Worm (Caenorhabditis elegans) whole organism, L1 larva: ENCODE results near the gene dpy-11.

Experiments
- C16A3.4 ChIP-seq: fragments of 150-350 bp; optimal IDR thresholded peaks from 2 replicates; lab custom pipeline; 2014; ENCODE audit warnings: missing biosample characterization, missing genetic modification characterization
- C34B4.2 ChIP-seq: sonication (generic microtip); optimal IDR thresholded peaks from 2 replicates; lab custom pipeline; 2017; ENCODE audit warnings: mild to moderate bottlenecking, missing genetic modification characterization, missing compliant biosample characterization
- aha-1 ChIP-seq: fragments of 150-350 bp; optimal IDR thresholded peaks from 2 replicates; lab custom pipeline; 2014; ENCODE audit warnings: missing biosample characterization, missing genetic modification characterization
- alr-1 ChIP-seq: fragments of 200-800 bp; sonication (Bioruptor generic); optimal IDR thresholded peaks from 2 replicates; lab custom pipeline; 2018; ENCODE audit warnings: borderline replicate concordance, mild to moderate bottlenecking, missing genetic modification characterization, missing compliant biosample characterization
- blmp-1 ChIP-seq: fragments of 150-350 bp; optimal IDR thresholded peaks from 2 replicates; lab custom pipeline; 2014; ENCODE audit warnings: missing biosample characterization, missing genetic modification characterization
- ceh-8 ChIP-seq: fragments of 200-800 bp; sonication (Bioruptor generic); optimal IDR thresholded peaks from 2 replicates; lab custom pipeline; 2018; ENCODE audit warnings: mild to moderate bottlenecking, missing genetic modification characterization, moderate library complexity, missing compliant biosample characterization
- ceh-82 ChIP-seq, 3 experiments: fragments of 150-350 bp in 1 of 3; sonication (generic microtip) in 2 of 3; optimal IDR thresholded peaks; 2 replicates each; lab custom pipeline; 2014 to 2017; ENCODE audit warnings: missing biosample characterization in 3 of 3, missing genetic modification characterization in 3 of 3
- ceh-88 ChIP-seq: fragments of 200-800 bp; sonication (Bioruptor generic); IDR thresholded peaks from 2 replicates; pipeline ENCODE4 v1.3.6; 2022; ENCODE audit warnings: missing genetic modification characterization, missing compliant biosample characterization
- dpl-1 ChIP-seq, 3 experiments: fragments of 150-350 bp in 2 of 3; sonication (generic microtip) in 1 of 3; optimal IDR thresholded peaks; 2 replicates each; lab custom pipeline; 2014 to 2017; ENCODE audit warnings: missing biosample characterization in 3 of 3, missing genetic modification characterization in 3 of 3, missing genetic modification reagents in 3 of 3
- dsc-1 ChIP-seq: sonication (generic microtip); optimal IDR thresholded peaks from 2 replicates; lab custom pipeline; 2016; ENCODE audit warnings: mild to moderate bottlenecking, missing genetic modification characterization, missing compliant biosample characterization
- efl-1 ChIP-seq, 4 experiments: fragments of 150-350 bp; optimal IDR thresholded peaks in 3 of 4; peaks in 1 of 4; 1 replicate in 1 of 4; 2 replicates in 3 of 4; lab custom pipeline; 2014; ENCODE audit warnings: missing biosample characterization in 2 of 4, missing genetic modification characterization in 2 of 4, missing genetic modification reagents in 2 of 4
- efl-3 ChIP-seq: fragments of 200-800 bp; sonication (Bioruptor generic); optimal IDR thresholded peaks from 2 replicates; lab custom pipeline; 2018; ENCODE audit warnings: mild to moderate bottlenecking, missing genetic modification characterization, missing compliant biosample characterization
- elt-3 ChIP-seq, 6 experiments: fragments of 150-350 bp in 1 of 6; sonication (generic microtip); optimal IDR thresholded peaks; 2 replicates each; lab custom pipeline; 2017 to 2018; ENCODE audit warnings: missing biosample characterization in 6 of 6, missing genetic modification characterization in 6 of 6, inconsistent platforms in 1 of 6
- fkh-4 ChIP-seq: sonication (generic microtip); optimal IDR thresholded peaks from 2 replicates; lab custom pipeline; 2016; ENCODE audit warnings: missing compliant biosample characterization, missing genetic modification characterization, borderline replicate concordance
- fkh-8 ChIP-seq: sonication (generic microtip); optimal IDR thresholded peaks from 2 replicates; lab custom pipeline; 2016; ENCODE audit warnings: mild to moderate bottlenecking, missing genetic modification characterization, missing compliant biosample characterization
- hlh-17 ChIP-seq: fragments of 200-800 bp; sonication (Bioruptor generic); optimal IDR thresholded peaks from 2 replicates; lab custom pipeline; 2018; ENCODE audit warnings: missing genetic modification characterization, mild to moderate bottlenecking, missing compliant biosample characterization, moderate library complexity, borderline replicate concordance
- hpl-2 ChIP-seq: fragments of 150-350 bp; optimal IDR thresholded peaks from 2 replicates; lab custom pipeline; 2014; ENCODE audit warnings: missing biosample characterization, missing genetic modification reagents, missing genetic modification characterization
- irx-1 ChIP-seq: sonication (generic microtip); optimal IDR thresholded peaks from 2 replicates; lab custom pipeline; 2016; ENCODE audit warnings: missing genetic modification characterization, missing compliant biosample characterization
- isw-1 ChIP-seq: fragments of 200-800 bp; sonication (Bioruptor generic); IDR thresholded peaks from 2 replicates; pipeline ENCODE4 v1.3.6; 2022; ENCODE audit warnings: missing genetic modification characterization, missing compliant biosample characterization
- jun-1 ChIP-seq: fragments of 150-350 bp; optimal IDR thresholded peaks from 2 replicates; lab custom pipeline; 2014; ENCODE audit warnings: missing biosample characterization, missing genetic modification reagents, missing genetic modification characterization
- lin-13 ChIP-seq: fragments of 150-350 bp; optimal IDR thresholded peaks from 2 replicates; lab custom pipeline; 2014; ENCODE audit warnings: missing biosample characterization, missing genetic modification reagents, missing genetic modification characterization
- lin-14 ChIP-seq: fragments of 200-800 bp; sonication (Bioruptor generic); optimal IDR thresholded peaks from 2 replicates; lab custom pipeline; 2018; ENCODE audit warnings: mild to moderate bottlenecking, missing genetic modification characterization, moderate library complexity, missing compliant biosample characterization
- lin-35 ChIP-seq, 2 experiments: fragments of 150-350 bp; optimal IDR thresholded peaks; 2 replicates each; lab custom pipeline; 2014; ENCODE audit warnings: missing biosample characterization in 2 of 2, missing genetic modification characterization in 2 of 2, missing genetic modification reagents in 2 of 2
- lin-39 ChIP-seq: fragments of 150-350 bp; optimal IDR thresholded peaks from 2 replicates; lab custom pipeline; 2014; ENCODE audit warnings: missing biosample characterization, missing genetic modification reagents, missing genetic modification characterization
- lir-3 ChIP-seq: sonication (generic microtip); optimal IDR thresholded peaks from 2 replicates; lab custom pipeline; 2016; ENCODE audit warnings: mild to moderate bottlenecking, missing genetic modification characterization, moderate library complexity, missing compliant biosample characterization; ENCODE audit not compliant: poor library complexity
- mdl-1 ChIP-seq, 2 experiments: fragments of 150-350 bp; optimal IDR thresholded peaks; 2 replicates each; lab custom pipeline; 2014 to 2017; ENCODE audit warnings: missing biosample characterization in 2 of 2, missing genetic modification characterization in 2 of 2, inconsistent platforms in 1 of 2
- nhr-20 ChIP-seq: sonication (generic microtip); optimal IDR thresholded peaks from 2 replicates; lab custom pipeline; 2016; ENCODE audit warnings: mild to moderate bottlenecking, missing genetic modification characterization, missing compliant biosample characterization
- nhr-237 ChIP-seq: fragments of 150-350 bp; optimal IDR thresholded peaks from 2 replicates; lab custom pipeline; 2014; ENCODE audit warnings: missing biosample characterization, missing genetic modification characterization
- nhr-47 ChIP-seq: sonication (generic microtip); optimal IDR thresholded peaks from 2 replicates; lab custom pipeline; 2016; ENCODE audit warnings: mild to moderate bottlenecking, missing genetic modification characterization, moderate library complexity, missing compliant biosample characterization
- nhr-76 ChIP-seq: sonication (generic microtip); optimal IDR thresholded peaks from 2 replicates; lab custom pipeline; 2017; ENCODE audit warnings: missing biosample characterization, missing genetic modification characterization
- nhr-77 ChIP-seq: fragments of 150-350 bp; optimal IDR thresholded peaks from 2 replicates; lab custom pipeline; 2014; ENCODE audit warnings: missing biosample characterization, missing genetic modification characterization
- nhr-84 ChIP-seq: sonication (generic microtip); optimal IDR thresholded peaks from 2 replicates; lab custom pipeline; 2017; ENCODE audit warnings: missing biosample characterization, missing genetic modification characterization
- nhr-90 ChIP-seq: sonication (generic microtip); optimal IDR thresholded peaks from 2 replicates; lab custom pipeline; 2016; ENCODE audit warnings: mild to moderate bottlenecking, missing genetic modification characterization, missing compliant biosample characterization; ENCODE audit not compliant: poor library complexity
- pag-3 ChIP-seq: sonication (generic microtip); optimal IDR thresholded peaks from 2 replicates; lab custom pipeline; 2017; ENCODE audit warnings: missing genetic modification characterization, mild to moderate bottlenecking, missing compliant biosample characterization, antibody characterized with exemption, borderline replicate concordance; ENCODE audit not compliant: insufficient read depth
- pqm-1 ChIP-seq: sonication (generic microtip); optimal IDR thresholded peaks from 3 replicates; lab custom pipeline; 2017; ENCODE audit warnings: missing biosample characterization, missing genetic modification characterization
- rnt-1 ChIP-seq: sonication (generic microtip); optimal IDR thresholded peaks from 2 replicates; lab custom pipeline; 2016; ENCODE audit warnings: mild to moderate bottlenecking, missing genetic modification characterization, moderate library complexity, missing compliant biosample characterization
- snpc-4 ChIP-seq: fragments of 150-350 bp; optimal IDR thresholded peaks from 2 replicates; lab custom pipeline; 2014; ENCODE audit warnings: missing biosample characterization, missing genetic modification characterization
- snu-23 ChIP-seq: sonication (generic microtip); optimal IDR thresholded peaks from 2 replicates; lab custom pipeline; 2016; ENCODE audit warnings: missing genetic modification characterization, missing compliant biosample characterization
- swsn-7 ChIP-seq: sonication (generic microtip); optimal IDR thresholded peaks from 2 replicates; lab custom pipeline; 2016; ENCODE audit warnings: missing genetic modification characterization, missing compliant biosample characterization
- tlp-1 ChIP-seq: fragments of 150-350 bp; optimal IDR thresholded peaks from 2 replicates; lab custom pipeline; 2014; ENCODE audit warnings: missing biosample characterization, missing genetic modification characterization
- unc-130 ChIP-seq: fragments of 150-350 bp; optimal IDR thresholded peaks from 2 replicates; lab custom pipeline; 2017; ENCODE audit warnings: missing biosample characterization, missing genetic modification characterization, inconsistent platforms
- unc-30 ChIP-seq: sonication (generic microtip); optimal IDR thresholded peaks from 2 replicates; lab custom pipeline; 2017; ENCODE audit warnings: missing biosample characterization, missing genetic modification characterization
- unc-62 ChIP-seq: fragments of 150-350 bp; optimal IDR thresholded peaks from 2 replicates; lab custom pipeline; 2014; ENCODE audit warnings: missing biosample characterization, missing genetic modification reagents, missing genetic modification characterization
- unc-86 ChIP-seq: sonication (generic microtip); optimal IDR thresholded peaks from 2 replicates; lab custom pipeline; 2016; ENCODE audit warnings: missing genetic modification characterization, missing compliant biosample characterization
- unc-98 ChIP-seq: fragments of 200-800 bp; sonication (Bioruptor generic); IDR thresholded peaks from 2 replicates; pipeline ENCODE4 v1.3.6; 2022; ENCODE audit warnings: missing genetic modification characterization, missing compliant biosample characterization
- vab-15 ChIP-seq: sonication (generic microtip); optimal IDR thresholded peaks from 2 replicates; lab custom pipeline; 2017; ENCODE audit warnings: missing genotype, mild to moderate bottlenecking, missing genetic modification characterization, missing compliant biosample characterization
- zip-4 ChIP-seq: fragments of 200-800 bp; sonication (Bioruptor generic); optimal IDR thresholded peaks from 2 replicates; lab custom pipeline; 2018; ENCODE audit warnings: mild to moderate bottlenecking, missing genetic modification characterization, moderate library complexity, missing compliant biosample characterization

dpy-11 gene

DNA sequence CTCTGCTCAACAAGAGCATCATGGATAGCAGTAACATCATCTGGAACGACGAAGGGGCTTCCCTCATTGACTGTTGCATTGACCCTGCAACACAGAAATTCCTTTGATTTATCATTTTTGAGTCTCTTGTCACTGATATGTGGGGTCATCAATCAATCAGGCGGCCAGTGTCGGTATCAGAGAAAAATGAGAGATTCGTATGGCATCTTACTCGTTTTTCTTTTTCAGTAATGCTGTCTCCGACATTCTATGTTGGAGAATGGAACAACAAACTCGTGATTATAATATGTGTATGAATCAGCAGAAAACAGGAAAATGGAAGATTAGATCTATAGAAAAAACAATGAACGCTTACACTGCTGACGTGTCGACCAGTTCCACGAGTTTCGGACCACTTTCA, 11.9 kb downstream of the dpy-11 start (continued):
- peak; percentile 32 for TF ChIP-seq pag-3
- no peak for TF ChIP-seq snpc-4
- TF ChIP-seq lin-13 (GFP tag; lab: Kevin White, UChicago): no peak
- TF ChIP-seq unc-98: no peak
- TF ChIP-seq vab-15 (tag; lab: Kevin White, UChicago): no peak
- TF ChIP-seq mdl-1 (tag; optimal IDR thresholded peaks at IDR 0.05; lab: Kevin White, UChicago): no peak
- peak; percentile 42 for TF ChIP-seq snu-23
- peak; percentile 74 for TF ChIP-seq nhr-20
- TF ChIP-seq swsn-7: no peak
- no peak for TF ChIP-seq nhr-84
- no peak for TF ChIP-seq fkh-4 (tag; lab: Kevin White, UChicago)
- no peak for TF ChIP-seq dpl-1 (GFP tag; optimal IDR thresholded peaks at IDR 0.05; lab: Kevin White, UChicago)
- TF ChIP-seq jun-1 (tag; lab: Kevin White, UChicago): no peak
- TF ChIP-seq elt-3 (tag; optimal IDR thresholded peaks at IDR 0.05; lab: Kevin White, UChicago): peak in 4 of 6 experiments; percentile 11 to 86 (median 61)
- TF ChIP-seq dsc-1 (tag; lab: Kevin White, UChicago): no peak
- no peak for TF ChIP-seq irx-1 (tag; lab: Kevin White, UChicago)
- TF ChIP-seq nhr-47 (tag; lab: Kevin White, UChicago): no peak
- TF ChIP-seq hlh-17: no peak
- no peak for TF ChIP-seq fkh-8
- TF ChIP-seq efl-1 (optimal IDR thresholded peaks at IDR 0.05; lab: Kevin White, UChicago): no peak
- TF ChIP-seq efl-1 (GFP tag; optimal IDR thresholded peaks at IDR 0.05 in 1 of 2; lab: Kevin White, UChicago): peak in 1 of 2 experiments; percentile 94
- TF ChIP-seq lir-3: no peak
- TF ChIP-seq C34B4.2 (tag; lab: Kevin White, UChicago): no peak
- TF ChIP-seq nhr-76 (tag; lab: Kevin White, UChicago): no peak
- no peak for TF ChIP-seq isw-1 (GFP tag; lab: Robert Waterston, UW)
- no peak for TF ChIP-seq ceh-88 (GFP tag; lab: Robert Waterston, UW)
- no peak for TF ChIP-seq tlp-1 (tag; lab: Kevin White, UChicago)
- no peak for TF ChIP-seq hpl-2 (GFP tag; lab: Kevin White, UChicago)
- no peak for TF ChIP-seq lin-39
- TF ChIP-seq unc-62 (GFP tag; lab: Kevin White, UChicago): no peak
- TF ChIP-seq zip-4: no peak
- TF ChIP-seq unc-130 (tag; lab: Kevin White, UChicago): no peak
- TF ChIP-seq aha-1: no peak
- no peak for TF ChIP-seq ceh-8 (GFP tag; lab: Kevin White, UChicago)
- no peak for TF ChIP-seq rnt-1 (tag; lab: Kevin White, UChicago)
- no peak for TF ChIP-seq unc-86 (tag; lab: Kevin White, UChicago)
- no peak for TF ChIP-seq alr-1 (tag; lab: Kevin White, UChicago)
- no peak for TF ChIP-seq efl-3 (GFP tag; lab: Kevin White, UChicago)
- peak; percentile 69 for TF ChIP-seq lin-14 (GFP tag; lab: Kevin White, UChicago)
- TF ChIP-seq nhr-90: no peak
- no peak for TF ChIP-seq nhr-237 (tag; lab: Kevin White, UChicago)
- no peak for TF ChIP-seq unc-30 (tag; lab: Kevin White, UChicago)
- peak in 1 of 2 experiments; percentile 55 for TF ChIP-seq lin-35 (GFP tag; optimal IDR thresholded peaks at IDR 0.05; lab: Kevin White, UChicago)
- no peak for TF ChIP-seq nhr-77 (tag; lab: Kevin White, UChicago)
- no peak for TF ChIP-seq pqm-1 (tag; lab: Kevin White, UChicago)
- peak; percentile 80 for TF ChIP-seq blmp-1 (tag; lab: Kevin White, UChicago)
- TF ChIP-seq C16A3.4 (tag; lab: Kevin White, UChicago): no peak
- TF ChIP-seq ceh-82 (tag; optimal IDR thresholded peaks at IDR 0.05; lab: Kevin White, UChicago): no peak
